Worm (Caenorhabditis elegans): Measurements from ENCODE around the gene F02D8.4.

The F02D8.4 gene

DNA sequence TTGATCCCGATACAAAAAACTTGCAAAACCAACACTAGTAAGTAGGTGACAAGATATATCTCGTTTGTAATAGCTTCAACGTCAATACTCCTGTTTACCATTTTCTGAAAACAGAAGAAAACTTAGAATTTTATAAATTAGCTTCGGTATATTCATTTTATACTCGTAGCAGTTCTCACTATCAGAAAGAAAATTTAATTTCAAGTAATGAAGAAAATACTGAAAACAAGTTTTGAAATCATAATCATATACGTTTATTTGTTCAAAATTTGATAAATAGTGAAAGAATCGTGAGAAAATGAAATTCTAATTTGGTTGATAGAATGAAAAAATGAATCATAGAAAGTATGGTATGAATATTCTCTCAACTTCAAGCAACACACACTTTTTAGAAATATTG, 30.1 kb upstream of the F02D8.4 start, which contains the start of gene C30G7.5:
TSS of gene C30G7.5 (minus strand) at position 101 of the 400 bp plus-strand sequence.
- no peak for TF ChIP-seq nhr-12 (tag; optimal IDR thresholded peaks at IDR 0.05)
- no peak for TF ChIP-seq elt-2 (tag; optimal IDR thresholded peaks at IDR 0.05)
- no peak for TF ChIP-seq ceh-28 (tag; optimal IDR thresholded peaks at IDR 0.05)
- TF ChIP-seq ztf-4 (tag; optimal IDR thresholded peaks at IDR 0.05), result no peak
- TF ChIP-seq skn-1 (tag; optimal IDR thresholded peaks at IDR 0.05), result no peak
- no peak for TF ChIP-seq nhr-43 (tag; optimal IDR thresholded peaks at IDR 0.05; ENCODE audit: poor library complexity, severe bottlenecking)
- TF ChIP-seq nhr-67 (tag; optimal IDR thresholded peaks at IDR 0.05), result no peak
- TF ChIP-seq egl-5 (tag; optimal IDR thresholded peaks at IDR 0.05), result no peak
- TF ChIP-seq sea-2 (GFP tag; optimal IDR thresholded peaks at IDR 0.05), result no peak
- no peak for TF ChIP-seq unc-39 (tag; optimal IDR thresholded peaks at IDR 0.05)
- no peak for TF ChIP-seq nhr-11 (tag; optimal IDR thresholded peaks at IDR 0.05)
- no peak for TF ChIP-seq egl-27 (tag; optimal IDR thresholded peaks at IDR 0.05)
- no peak for TF ChIP-seq mml-1 (tag; optimal IDR thresholded peaks at IDR 0.05)
- TF ChIP-seq ceh-16 (tag; optimal IDR thresholded peaks at IDR 0.05), result no peak
- TF ChIP-seq nhr-25 (tag; optimal IDR thresholded peaks at IDR 0.05), result no peak
- no peak for TF ChIP-seq nhr-28 (tag; optimal IDR thresholded peaks at IDR 0.05)
- TF ChIP-seq hmg-11 (tag; optimal IDR thresholded peaks at IDR 0.05), result no peak

DNA sequence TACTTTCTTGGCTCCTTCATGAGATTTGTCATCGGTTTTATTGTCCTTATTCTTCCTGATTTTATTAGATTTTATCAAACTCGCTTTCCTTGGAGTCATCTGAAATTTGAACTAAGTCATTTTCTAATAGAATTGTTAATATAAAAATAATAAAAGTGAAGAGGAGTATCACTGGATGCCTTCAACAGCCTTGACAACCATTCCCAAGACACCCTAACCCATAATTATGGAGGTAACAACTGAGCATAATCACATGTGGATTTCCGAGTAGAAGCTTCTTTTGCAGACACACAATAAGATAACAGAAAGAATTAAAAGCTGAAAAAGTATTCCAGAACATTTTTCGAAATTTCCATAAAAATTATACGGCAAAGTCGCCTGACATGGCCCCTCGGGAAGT, 29.0 kb upstream of the F02D8.4 start, which contains the start of gene F02D8.9:
TSS of gene F02D8.9 (minus strand) at position 101 of the 400 bp plus-strand sequence.
- no peak for TF ChIP-seq nhr-77 (tag; optimal IDR thresholded peaks at IDR 0.05)
- TF ChIP-seq elt-3 (tag; optimal IDR thresholded peaks at IDR 0.05), result no peak
- no peak for TF ChIP-seq ama-1 (optimal IDR thresholded peaks at IDR 0.05)
- no peak for TF ChIP-seq fos-1 (tag; optimal IDR thresholded peaks at IDR 0.05)
- no peak for TF ChIP-seq lin-39 (tag; optimal IDR thresholded peaks at IDR 0.05)
- TF ChIP-seq egl-27 (tag; optimal IDR thresholded peaks at IDR 0.05), result no peak
- no peak for TF ChIP-seq ztf-4 (tag; optimal IDR thresholded peaks at IDR 0.05)
- no peak for TF ChIP-seq ceh-28 (tag; optimal IDR thresholded peaks at IDR 0.05)
- TF ChIP-seq snpc-4 (tag; optimal IDR thresholded peaks at IDR 0.05), result no peak
- TF ChIP-seq nhr-67 (tag; optimal IDR thresholded peaks at IDR 0.05), result no peak
- TF ChIP-seq R02D3.7 (tag; optimal IDR thresholded peaks at IDR 0.05), result no peak
- TF ChIP-seq skn-1 (tag; optimal IDR thresholded peaks at IDR 0.05), result no peak
- TF ChIP-seq fkh-2 (tag; optimal IDR thresholded peaks at IDR 0.05), result no peak
- TF ChIP-seq lin-15B (tag; optimal IDR thresholded peaks at IDR 0.05), result no peak
- no peak for TF ChIP-seq ceh-16 (tag; optimal IDR thresholded peaks at IDR 0.05)

DNA sequence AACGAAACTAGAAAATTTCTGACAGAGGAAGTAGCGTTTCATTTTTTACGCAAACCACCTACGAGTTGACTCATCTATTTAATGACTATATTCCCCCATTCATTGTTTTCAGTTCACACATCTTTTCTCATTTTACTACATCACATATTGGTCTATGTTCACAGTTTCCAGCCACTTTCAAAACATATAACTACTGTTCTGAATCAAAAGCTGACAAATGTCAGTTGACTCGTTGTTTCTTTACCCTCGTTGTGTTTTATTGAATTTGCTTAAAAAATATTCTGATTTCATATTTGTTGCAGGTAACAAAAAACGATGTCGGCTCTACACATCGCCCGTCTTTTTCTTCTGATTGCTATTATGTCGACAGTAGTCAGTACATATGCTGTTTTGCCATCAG, 13.6 kb upstream of the F02D8.4 start, which contains the start of gene nlp-59:
TSS of gene nlp-59 (plus strand) at position 301 of the 400 bp plus-strand sequence.
- TF ChIP-seq nhr-67 (tag; optimal IDR thresholded peaks at IDR 0.05) (no peak), unc-62 (GFP tag; optimal IDR thresholded peaks at IDR 0.05) (no peak), elt-2 (tag; optimal IDR thresholded peaks at IDR 0.05) (no peak), unc-39 (tag; optimal IDR thresholded peaks at IDR 0.05) (no peak), fkh-10 (GFP tag; optimal IDR thresholded peaks at IDR 0.05) (no peak), nhr-11 (tag; optimal IDR thresholded peaks at IDR 0.05) (no peak), aly-2 (tag; optimal IDR thresholded peaks at IDR 0.05) (no peak), lin-15B (tag; optimal IDR thresholded peaks at IDR 0.05) (no peak), nhr-76 (tag; optimal IDR thresholded peaks at IDR 0.05) (no peak), fkh-2 (tag; optimal IDR thresholded peaks at IDR 0.05) (no peak), elt-1 (tag; optimal IDR thresholded peaks at IDR 0.05) (no peak)

DNA sequence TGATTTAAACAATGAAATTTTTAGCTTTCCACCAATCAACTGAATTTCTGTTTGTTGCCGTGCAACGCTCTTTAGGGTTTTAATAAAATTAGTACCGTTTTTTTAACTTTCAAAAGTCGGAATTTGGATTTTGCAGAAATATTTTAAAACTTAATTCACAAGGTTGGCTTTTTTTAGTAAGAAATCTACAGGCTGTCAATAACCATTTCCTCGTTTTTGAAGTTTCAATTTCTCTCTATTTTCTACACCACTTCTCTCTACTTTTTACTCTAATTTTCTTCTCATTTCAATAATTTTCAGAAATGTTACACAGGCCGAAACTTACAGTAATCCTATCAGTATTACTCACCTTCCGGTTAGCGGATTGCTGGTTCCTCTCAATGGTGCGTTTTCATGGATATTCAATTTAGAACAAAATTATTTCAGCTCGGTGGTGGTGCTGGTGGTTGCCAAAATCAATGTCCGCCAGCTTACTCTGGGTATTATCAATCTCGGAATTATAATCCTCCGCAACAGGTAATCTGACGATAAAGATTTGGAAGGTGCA, 6.4 kb upstream of the F02D8.4 start, which contains the start of the genes grd-12 and F02D8.1:
TSS of gene grd-12 (plus strand) at position 301 of the 547 bp plus-strand sequence.
TSS of gene F02D8.1 (minus strand) at position 497 of the 547 bp plus-strand sequence.
- no peak for TF ChIP-seq egl-5 (tag; optimal IDR thresholded peaks at IDR 0.05)
- no peak for TF ChIP-seq ceh-16 (tag; optimal IDR thresholded peaks at IDR 0.05)
- no peak for TF ChIP-seq fkh-2 (tag; optimal IDR thresholded peaks at IDR 0.05)
- TF ChIP-seq elt-3 (tag; optimal IDR thresholded peaks at IDR 0.05), result no peak
- no peak for TF ChIP-seq snpc-4 (tag; optimal IDR thresholded peaks at IDR 0.05)
- TF ChIP-seq nhr-28 (tag; optimal IDR thresholded peaks at IDR 0.05), result no peak
- TF ChIP-seq ama-1 (optimal IDR thresholded peaks at IDR 0.05), result no peak
- TF ChIP-seq ZK546.5 (tag; optimal IDR thresholded peaks at IDR 0.05), result no peak
- no peak for TF ChIP-seq R02D3.7 (tag; optimal IDR thresholded peaks at IDR 0.05)

- TF ChIP-seq fos-1 (tag; optimal IDR thresholded peaks at IDR 0.05) (no peak), nhr-237 (tag; optimal IDR thresholded peaks at IDR 0.05) (no peak), eor-1 (tag; optimal IDR thresholded peaks at IDR 0.05) (no peak), elt-3 (tag; optimal IDR thresholded peaks at IDR 0.05) (no peak), nhr-76 (tag; optimal IDR thresholded peaks at IDR 0.05) (no peak), nhr-11 (tag; optimal IDR thresholded peaks at IDR 0.05) (no peak)
Observed at ce11 chrV:14979937-14980336, 4.8 kb upstream of the F02D8.4 start, which contains the start of gene xbx-1. TSS of gene xbx-1 (plus strand) at chrV:14980237.

All from whole organism, L3 larva.